Fruit fly (Drosophila melanogaster): ENCODE data around the gene Ugalt.

Ugalt gene

DNA sequence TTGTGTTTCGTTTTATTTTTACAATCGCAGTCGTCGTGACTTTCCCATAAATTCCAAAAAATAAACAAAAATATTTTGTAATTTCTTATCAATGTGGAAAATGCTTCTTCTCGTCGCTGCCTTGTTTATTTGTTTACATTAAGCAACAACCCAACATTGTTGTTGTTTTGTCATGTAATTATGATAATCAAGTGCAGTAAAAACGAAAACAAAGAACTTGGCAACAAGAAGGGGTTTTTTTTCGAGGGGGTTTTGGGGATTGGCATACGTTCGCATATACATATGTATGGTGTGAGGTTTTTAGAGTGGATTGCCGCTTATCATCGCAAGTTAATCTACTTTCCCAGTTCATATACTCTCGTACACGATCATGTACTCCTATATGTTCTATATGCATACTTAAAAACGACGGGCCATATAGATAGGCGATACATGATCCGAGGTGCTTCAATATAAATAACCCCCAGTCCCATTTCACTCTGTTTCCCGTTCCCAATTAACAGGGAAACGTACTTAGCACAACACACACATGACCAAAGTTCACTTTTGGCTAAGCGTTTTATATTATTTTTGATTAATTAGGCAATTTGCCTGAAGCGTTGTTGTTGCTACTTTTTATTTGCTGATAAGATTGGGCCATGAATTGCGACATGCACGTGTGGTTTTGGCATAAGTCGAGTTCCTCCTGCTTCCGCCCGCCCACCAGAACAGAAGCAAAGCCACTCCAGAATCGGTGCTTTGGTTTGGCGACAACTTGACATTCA lies 49.9 kb downstream of the Ugalt start:
- TF ChIP-seq Myc (optimal IDR thresholded peaks at IDR 0.05), result no peak

DNA sequence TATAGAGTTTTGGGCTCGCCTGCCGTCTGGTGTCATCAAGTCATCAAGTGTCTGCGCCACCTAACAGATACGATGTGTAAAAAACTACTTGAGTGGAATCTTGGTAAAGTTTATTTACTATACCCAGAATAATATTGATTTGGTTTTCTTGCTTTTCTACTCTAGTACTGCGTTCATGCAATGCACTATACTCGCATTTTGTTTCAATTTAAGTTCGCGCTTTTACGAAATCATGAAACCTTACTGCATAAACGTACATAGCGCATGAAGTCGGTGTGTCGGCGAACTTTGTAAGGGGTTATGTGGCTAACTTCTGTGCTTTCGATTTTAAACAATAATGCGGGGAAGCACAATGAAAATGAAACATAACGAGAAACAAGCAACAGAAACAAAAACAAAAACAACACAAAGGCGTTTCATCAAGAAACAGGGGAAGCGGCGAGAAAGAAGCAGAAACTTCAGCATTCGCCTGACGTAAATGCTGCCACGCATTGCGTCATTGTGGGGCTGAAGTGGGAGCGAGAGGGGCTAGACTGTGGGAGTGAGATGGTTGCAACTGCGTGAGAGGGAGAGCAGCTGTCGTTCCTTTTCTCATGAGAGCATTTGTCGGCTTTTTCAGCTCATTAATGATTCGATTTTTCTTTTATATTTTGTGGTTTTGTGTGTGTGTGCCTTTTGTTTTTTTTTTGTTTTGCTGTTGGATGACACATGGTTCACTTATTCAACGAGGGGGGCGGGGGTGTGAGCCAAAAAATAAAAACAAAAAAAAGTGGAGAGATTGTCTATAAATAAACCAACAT lies 51.3 kb downstream of the Ugalt start:
- no peak for TF ChIP-seq insv (optimal IDR thresholded peaks at IDR 0.05)
- no peak for TF ChIP-seq psq (optimal IDR thresholded peaks at IDR 0.05)
- TF ChIP-seq ttk (optimal IDR thresholded peaks at IDR 0.05), result no peak
- no peak for TF ChIP-seq Sin3A (optimal IDR thresholded peaks at IDR 0.05)
- TF ChIP-seq h (optimal IDR thresholded peaks at IDR 0.05), result no peak
- TF ChIP-seq Myc (optimal IDR thresholded peaks at IDR 0.05), result no peak

DNA sequence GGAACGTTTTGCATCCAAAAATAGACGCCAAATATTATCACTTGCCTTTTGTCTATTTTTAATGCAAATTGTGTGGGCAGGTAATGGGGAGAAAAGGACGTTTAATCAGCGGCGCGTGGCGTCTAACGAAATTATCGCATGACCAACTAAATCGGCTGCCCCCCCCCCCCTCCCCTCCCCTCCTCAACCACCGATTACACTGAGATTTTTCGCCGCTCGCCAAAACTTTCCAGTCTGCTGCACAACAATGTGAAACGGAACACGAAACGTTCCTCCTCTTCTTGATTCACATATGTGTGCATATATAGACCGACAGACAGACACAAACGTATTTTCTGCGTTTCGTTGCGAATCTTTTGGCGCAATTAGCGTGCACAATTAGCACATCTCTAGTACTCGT lies 52.5 kb downstream of the Ugalt start:
- TF ChIP-seq psq (optimal IDR thresholded peaks at IDR 0.05), result no peak
- TF ChIP-seq Myc (optimal IDR thresholded peaks at IDR 0.05), result no peak
- TF ChIP-seq Sin3A (optimal IDR thresholded peaks at IDR 0.05), result no peak
- TF ChIP-seq h (optimal IDR thresholded peaks at IDR 0.05), result no peak
- TF ChIP-seq ttk (optimal IDR thresholded peaks at IDR 0.05), result no peak
- no peak for TF ChIP-seq insv (optimal IDR thresholded peaks at IDR 0.05)

Measured in Kc167 (cell line).